Fruit fly (Drosophila melanogaster) whole organism, embryonic: ENCODE measurements around the gene CG34296.

Experiments
- B-H1 ChIP-seq: fragments of 200-800 bp; sonication (Bioruptor generic); IDR thresholded peaks from 3 replicates; pipeline ENCODE4 v1.3.6; 2022; ENCODE audit warnings: missing biosample characterization, missing genetic modification characterization
- CG10366 ChIP-seq: fragments of 200-800 bp; sonication (Bioruptor generic); IDR thresholded peaks from 2 replicates; pipeline ENCODE4 v1.3.6; 2022; ENCODE audit warnings: missing biosample characterization, missing genetic modification characterization
- CG10979 ChIP-seq: fragments of 200-800 bp; sonication (Bioruptor generic); optimal IDR thresholded peaks from 2 replicates; lab custom pipeline; 2018; ENCODE audit warnings: missing biosample characterization, mild to moderate bottlenecking, missing genetic modification characterization, moderate library complexity
- CG11504 ChIP-seq: fragments of 200-800 bp; sonication (Bioruptor generic); optimal IDR thresholded peaks from 3 replicates; lab custom pipeline; 2019; ENCODE audit warnings: missing biosample characterization, mild to moderate bottlenecking, missing genetic modification characterization, moderate library complexity
- CG12659 ChIP-seq: fragments of 200-800 bp; sonication (Bioruptor generic); optimal IDR thresholded peaks from 3 replicates; lab custom pipeline; 2017; ENCODE audit warnings: mild to moderate bottlenecking, missing biosample characterization, missing genetic modification reagents, missing genetic modification characterization
- CG12942 ChIP-seq: fragments of 200-800 bp; sonication (Bioruptor generic); optimal IDR thresholded peaks from 3 replicates; lab custom pipeline; 2016; ENCODE audit warnings: missing biosample characterization, missing genetic modification characterization
- CG1529 ChIP-seq: fragments of 200-800 bp; sonication (Bioruptor generic); optimal IDR thresholded peaks from 3 replicates; lab custom pipeline; 2018; ENCODE audit warnings: missing biosample characterization, missing genetic modification characterization
- CG17186 ChIP-seq: fragments of 200-800 bp; sonication (Bioruptor generic); optimal IDR thresholded peaks from 3 replicates; lab custom pipeline; 2017; ENCODE audit warnings: missing biosample characterization, missing genetic modification reagents, missing genetic modification characterization
- CG17385 ChIP-seq: fragments of 200-800 bp; sonication (Bioruptor generic); optimal IDR thresholded peaks from 3 replicates; lab custom pipeline; 2018; ENCODE audit warnings: missing biosample characterization, mild to moderate bottlenecking, missing genetic modification characterization
- CG2199 ChIP-seq: fragments of 200-800 bp; sonication (Bioruptor generic); IDR thresholded peaks from 3 replicates; pipeline ENCODE4 v1.3.6; 2022; ENCODE audit warnings: missing biosample characterization, missing genetic modification characterization
- CG34224 ChIP-seq: fragments of 200-800 bp; sonication (Bioruptor generic); IDR thresholded peaks from 3 replicates; pipeline ENCODE4 v1.3.6; 2022; ENCODE audit warnings: missing biosample characterization, missing genetic modification characterization; ENCODE audit not compliant: partially characterized antibody
- CG34376 ChIP-seq: fragments of 200-800 bp; sonication (Bioruptor generic); optimal IDR thresholded peaks from 2 replicates; lab custom pipeline; 2018; ENCODE audit warnings: missing biosample characterization, mild to moderate bottlenecking, missing genetic modification characterization
- CG6654 ChIP-seq: fragments of 200-800 bp; sonication (Bioruptor generic); optimal IDR thresholded peaks from 2 replicates; lab custom pipeline; 2017; ENCODE audit warnings: missing biosample characterization, mild to moderate bottlenecking, missing genetic modification characterization
- CG9932 ChIP-seq: fragments of 200-800 bp; sonication (Bioruptor generic); IDR thresholded peaks from 2 replicates; pipeline ENCODE4 v1.3.6; 2022; ENCODE audit warnings: missing biosample characterization, missing genetic modification characterization
- Chrac-16 ChIP-seq: fragments of 200-800 bp; sonication (Bioruptor generic); optimal IDR thresholded peaks from 3 replicates; lab custom pipeline; 2016; ENCODE audit warnings: missing biosample characterization, missing genetic modification characterization
- D19A ChIP-seq: fragments of 200-800 bp; optimal IDR thresholded peaks from 3 replicates; lab custom pipeline; 2019; ENCODE audit warnings: missing biosample characterization, mild to moderate bottlenecking, missing genetic modification characterization, moderate library complexity
- Eip74EF ChIP-seq, 2 experiments: fragments of 200-800 bp in 1 of 2; fragments of >200 bp in 1 of 2; sonication (Bioruptor generic) in 1 of 2; optimal IDR thresholded peaks; 2 replicates each; lab custom pipeline; 2017 to 2019; ENCODE audit warnings: missing biosample characterization in 2 of 2, missing genetic modification characterization in 2 of 2, mild to moderate bottlenecking in 1 of 2, moderate library complexity in 1 of 2
- HHEX ChIP-seq: fragments of 200-800 bp; sonication (Bioruptor generic); optimal IDR thresholded peaks from 3 replicates; lab custom pipeline; 2017; ENCODE audit warnings: missing biosample characterization, mild to moderate bottlenecking, missing genetic modification characterization, missing genetic modification reagents
- Hand ChIP-seq: fragments of 200-800 bp; sonication (Bioruptor generic); optimal IDR thresholded peaks from 2 replicates; lab custom pipeline; 2017; ENCODE audit warnings: mild to moderate bottlenecking, missing biosample characterization, missing genetic modification reagents, missing genetic modification characterization
- Lim3 ChIP-seq: fragments of 200-800 bp; sonication (Bioruptor generic); IDR thresholded peaks from 2 replicates; pipeline ENCODE4 v1.3.6; 2022; ENCODE audit warnings: missing biosample characterization, missing genetic modification characterization
- Myb ChIP-seq: fragments of 200-800 bp; sonication (Bioruptor generic); optimal IDR thresholded peaks from 2 replicates; lab custom pipeline; 2016; ENCODE audit warnings: missing biosample characterization, missing genetic modification characterization
- NC2α ChIP-seq: fragments of 200-800 bp; sonication (Bioruptor generic); optimal IDR thresholded peaks from 2 replicates; lab custom pipeline; 2016; ENCODE audit warnings: missing biosample characterization, missing genetic modification characterization
- Nf-YC ChIP-seq: fragments of 200-800 bp; optimal IDR thresholded peaks from 3 replicates; lab custom pipeline; 2019; ENCODE audit warnings: missing biosample characterization, mild to moderate bottlenecking, missing genetic modification characterization, moderate library complexity
- Optix ChIP-seq: fragments of 200-800 bp; sonication (Bioruptor generic); IDR thresholded peaks from 3 replicates; pipeline ENCODE4 v1.3.6; 2022; ENCODE audit warnings: missing biosample characterization, missing genetic modification characterization
- Scr ChIP-seq: fragments of 200-800 bp; sonication (Bioruptor generic); IDR thresholded peaks from 2 replicates; pipeline ENCODE4 v1.3.6; 2022; ENCODE audit warnings: missing biosample characterization, missing genetic modification characterization; ENCODE audit not compliant: partially characterized antibody
- Trl ChIP-seq, 3 experiments: fragments of >200 bp in 2 of 3; fragments of 200-800 bp in 1 of 3; sonication (Bioruptor generic) in 1 of 3; optimal IDR thresholded peaks; 2 replicates in 1 of 3; 3 replicates in 2 of 3; lab custom pipeline; 2016 to 2017; ENCODE audit warnings: missing biosample characterization in 1 of 3, missing genetic modification characterization in 1 of 3
- amos ChIP-seq: fragments of 200-800 bp; sonication (Bioruptor generic); IDR thresholded peaks from 2 replicates; pipeline ENCODE4 v1.3.6; 2022; ENCODE audit warnings: missing biosample characterization, missing genetic modification characterization; ENCODE audit not compliant: partially characterized antibody
- chinmo ChIP-seq: fragments of 200-800 bp; sonication (Bioruptor generic); IDR thresholded peaks from 4 replicates; pipeline ENCODE4 v1.3.6; 2022; ENCODE audit warnings: missing biosample characterization, missing genetic modification characterization; ENCODE audit not compliant: partially characterized antibody
- chm ChIP-seq: fragments of 200-800 bp; sonication (Bioruptor generic); IDR thresholded peaks from 2 replicates; pipeline ENCODE4 v1.3.6; 2022; ENCODE audit warnings: missing biosample characterization, missing genetic modification characterization
- ci ChIP-seq: fragments of 200-800 bp; sonication (Bioruptor generic); IDR thresholded peaks from 3 replicates; pipeline ENCODE4 v1.3.6; 2022; ENCODE audit warnings: missing biosample characterization, missing genetic modification characterization
- crol ChIP-seq: fragments of 200-800 bp; sonication (Bioruptor generic); IDR thresholded peaks from 2 replicates; pipeline ENCODE4 v1.3.6; 2022; ENCODE audit warnings: missing biosample characterization, missing genetic modification characterization
- dmrt99B ChIP-seq: fragments of 200-800 bp; sonication (Bioruptor generic); optimal IDR thresholded peaks from 2 replicates; lab custom pipeline; 2018; ENCODE audit warnings: missing biosample characterization, mild to moderate bottlenecking, missing genetic modification characterization, moderate library complexity
- dysf ChIP-seq: fragments of 200-800 bp; sonication (Bioruptor generic); IDR thresholded peaks from 3 replicates; pipeline ENCODE4 v1.3.6; 2022; ENCODE audit warnings: missing biosample characterization, missing genetic modification characterization
- fru ChIP-seq: fragments of >200 bp; optimal IDR thresholded peaks from 2 replicates; lab custom pipeline; 2017
- gce ChIP-seq: fragments of 200-800 bp; sonication (Bioruptor generic); IDR thresholded peaks from 3 replicates; pipeline ENCODE4 v1.3.6; 2022; ENCODE audit warnings: missing biosample characterization, missing genetic modification characterization
- gro ChIP-seq: fragments of 200-800 bp; sonication (Bioruptor generic); optimal IDR thresholded peaks from 2 replicates; lab custom pipeline; 2016; ENCODE audit warnings: missing biosample characterization, missing genetic modification characterization
- kah ChIP-seq: fragments of 200-800 bp; sonication (Bioruptor generic); optimal IDR thresholded peaks from 2 replicates; lab custom pipeline; 2018; ENCODE audit warnings: missing biosample characterization, mild to moderate bottlenecking, missing genetic modification characterization
- kay ChIP-seq: fragments of 200-800 bp; sonication (Bioruptor generic); optimal IDR thresholded peaks from 2 replicates; lab custom pipeline; 2016; ENCODE audit warnings: missing biosample characterization, missing genetic modification characterization
- phol ChIP-seq: fragments of 200-800 bp; sonication (Bioruptor generic); optimal IDR thresholded peaks from 3 replicates; lab custom pipeline; 2018; ENCODE audit warnings: missing biosample characterization, mild to moderate bottlenecking, missing genetic modification characterization, moderate library complexity
- run ChIP-seq: fragments of 200-800 bp; sonication (Bioruptor generic); optimal IDR thresholded peaks from 3 replicates; lab custom pipeline; 2018; ENCODE audit warnings: missing biosample characterization, mild to moderate bottlenecking, missing genetic modification characterization
- sd ChIP-seq: fragments of 200-800 bp; sonication (Bioruptor generic); optimal IDR thresholded peaks from 3 replicates; lab custom pipeline; 2018; ENCODE audit warnings: missing biosample characterization, mild to moderate bottlenecking, missing genetic modification characterization, moderate library complexity
- sug ChIP-seq: fragments of 200-800 bp; optimal IDR thresholded peaks from 2 replicates; lab custom pipeline; 2019; ENCODE audit warnings: missing biosample characterization, mild to moderate bottlenecking, missing genetic modification characterization, moderate library complexity
- ttk ChIP-seq: fragments of 200-800 bp; sonication (Bioruptor generic); IDR thresholded peaks from 2 replicates; pipeline ENCODE4 v2.1.2; 2022; ENCODE audit warnings: missing biosample characterization, missing genetic modification characterization

CG34296 gene

dm6 chr3R:29682152-29682600, 40.2 kb upstream of the CG34296 start, which contains the start of the genes CG7582 and Gycalpha99B (continued):
- TF ChIP-seq kah (peak; percentile 52), CG2199 (GFP tag; lab: Robert Waterston, UW) (0 out of 3 replicates have a peak, but pooled peaks have one; percentile 9), NC2α (GFP tag; lab: Kevin White, UChicago) (no peak), CG6654 (GFP tag; lab: Kevin White, UChicago) (no peak), Hand (GFP tag; lab: Kevin White, UChicago) (no peak), kay (GFP tag; lab: Kevin White, UChicago) (no peak), CG34376 (GFP tag; lab: Kevin White, UChicago) (peak; percentile 3), sd (tag; lab: Kevin White, UChicago) (peak; percentile 89), CG12942 (GFP tag; lab: Kevin White, UChicago) (no peak), Lim3 (GFP tag; lab: Robert Waterston, UW) (no peak), fru (lab: Kevin White, UChicago) (no peak), gce (GFP tag; lab: Robert Waterston, UW) (no peak), CG10366 (GFP tag; lab: Robert Waterston, UW) (no peak), B-H1 (GFP tag; lab: Robert Waterston, UW) (no peak), run (tag; lab: Kevin White, UChicago) (no peak), Chrac-16 (GFP tag; lab: Kevin White, UChicago) (no peak), CG34224 (GFP tag; lab: Robert Waterston, UW) (0 out of 3 replicates have a peak, but pooled peaks have one; percentile 13), CG1529 (GFP tag; lab: Kevin White, UChicago) (no peak), HHEX (GFP tag; lab: Kevin White, UChicago) (no peak)

DNA sequence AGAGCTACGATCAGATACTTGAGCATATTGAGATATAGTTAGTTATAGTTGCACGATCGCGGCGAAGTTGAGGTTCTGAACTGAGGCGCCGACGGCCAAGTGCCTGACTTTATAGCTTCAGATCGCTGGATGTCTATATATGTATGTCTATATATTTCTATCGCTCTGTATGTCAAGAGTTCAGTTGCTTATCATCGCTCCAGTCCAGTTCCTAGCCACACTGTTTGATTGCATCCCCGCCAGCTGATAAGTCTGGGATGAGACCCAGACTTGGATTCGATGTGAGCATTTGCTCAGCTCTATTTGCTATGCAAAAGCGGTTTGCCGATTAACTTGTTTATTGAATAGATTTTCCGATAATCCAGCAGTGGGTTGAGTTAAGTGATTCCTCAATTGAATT, 35.6 kb upstream of the CG34296 start:
- no peak for TF ChIP-seq Scr (GFP tag; lab: Robert Waterston, UW)
- TF ChIP-seq Myb (GFP tag; lab: Kevin White, UChicago): no peak
- TF ChIP-seq CG34376 (GFP tag; lab: Kevin White, UChicago): peak; percentile 59
- 0 out of 4 replicates have a peak, but pooled peaks have one; percentile 60 for TF ChIP-seq chinmo (GFP tag; lab: Robert Waterston, UW)
- peak; percentile 20 for TF ChIP-seq sug (tag; lab: Kevin White, UChicago)
- 0 out of 3 replicates have a peak, but pooled peaks have one; percentile 7 for TF ChIP-seq dysf
- TF ChIP-seq CG17385 (GFP tag; lab: Kevin White, UChicago): no peak
- peak in 1 of 2 experiments; percentile 6 for TF ChIP-seq Eip74EF (GFP tag; optimal IDR thresholded peaks at IDR 0.05; lab: Kevin White, UChicago)

DNA sequence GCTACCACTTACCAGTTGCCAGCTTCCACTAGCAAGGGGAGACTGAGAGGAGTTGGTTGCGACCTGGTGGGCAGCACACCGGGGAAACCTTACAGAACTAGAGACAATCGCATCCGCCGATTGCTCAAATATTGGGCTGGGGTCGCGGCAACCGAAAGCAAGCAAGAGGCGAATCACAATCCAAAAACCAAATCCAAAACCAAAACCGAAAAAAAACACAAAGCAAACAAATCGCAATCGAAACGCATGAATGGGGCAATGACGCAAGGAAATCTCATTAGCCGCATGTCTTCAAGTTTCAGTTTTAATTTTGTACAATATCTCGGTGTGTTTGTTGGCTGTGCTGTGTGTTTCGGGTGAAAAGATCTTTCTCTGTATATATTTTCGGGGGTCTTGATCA, 33.1 kb upstream of the CG34296 start, which contains the start of gene Obp99c:
Gene Obp99c (minus strand): TSS at position 101 of the 400 bp plus-strand sequence.
- TF ChIP-seq dmrt99B (tag; lab: Kevin White, UChicago) (peak; percentile 19), CG17186 (GFP tag; lab: Kevin White, UChicago) (no peak)

dm6 chr3R:29689833-29690538, 32.4 kb upstream of the CG34296 start:
- TF ChIP-seq ttk (peak; percentile 49; the same call in 1 of the 2 replicates), crol (peak; percentile 96), D19A (tag; lab: Kevin White, UChicago) (peak; percentile 93), Trl (optimal IDR thresholded peaks at IDR 0.05; lab: Kevin White, UChicago) (peak in 1 of 2 experiments; percentile 1), Trl (GFP tag; optimal IDR thresholded peaks at IDR 0.05; lab: Kevin White, UChicago) (no peak), phol (tag; lab: Kevin White, UChicago) (peak; percentile 17), Nf-YC (tag; lab: Kevin White, UChicago) (peak; percentile 71), Optix (GFP tag; lab: Robert Waterston, UW) (no peak), CG9932 (0 out of 2 replicates have a peak, but pooled peaks have one; percentile 10), CG12659 (GFP tag; lab: Kevin White, UChicago) (no peak), chinmo (GFP tag; lab: Robert Waterston, UW) (0 out of 4 replicates have a peak, but pooled peaks have one; percentile 56), gro (no peak), CG11504 (tag; lab: Kevin White, UChicago) (peak; percentile 16), amos (no peak), ci (GFP tag; lab: Robert Waterston, UW) (peak; percentile 17; the same call in 1 of the 3 replicates), CG10979 (tag; lab: Kevin White, UChicago) (peak; percentile 2), chm (GFP tag; lab: Robert Waterston, UW) (0 out of 2 replicates have a peak, but pooled peaks have one; percentile 19)
